Fruit fly (Drosophila melanogaster) whole organism, embryonic: ENCODE measurements around the gene CG14667.

Experiments used
- CG12299 ChIP-seq: fragments of 200-800 bp; sonication (Bioruptor generic); optimal IDR thresholded peaks from 2 replicates; lab custom pipeline; 2018; ENCODE audit warnings: missing biosample characterization, mild to moderate bottlenecking, missing genetic modification characterization
- CG14860 ChIP-seq: fragments of 200-800 bp; sonication (Bioruptor generic); IDR thresholded peaks from 3 replicates; pipeline ENCODE4 v1.3.6; 2022; ENCODE audit warnings: missing biosample characterization, missing genetic modification characterization; ENCODE audit not compliant: partially characterized antibody
- CG14965 ChIP-seq: fragments of 200-800 bp; sonication (Bioruptor generic); optimal IDR thresholded peaks from 2 replicates; lab custom pipeline; 2016; ENCODE audit warnings: missing biosample characterization, missing genetic modification characterization, borderline replicate concordance
- CG17361 ChIP-seq: fragments of 200-800 bp; sonication (Bioruptor generic); IDR thresholded peaks from 3 replicates; pipeline ENCODE4 v1.3.6; 2022; ENCODE audit warnings: missing biosample characterization, missing genetic modification characterization
- CG2199 ChIP-seq: fragments of 200-800 bp; sonication (Bioruptor generic); IDR thresholded peaks from 3 replicates; pipeline ENCODE4 v1.3.6; 2022; ENCODE audit warnings: missing biosample characterization, missing genetic modification characterization
- CG31388 ChIP-seq: fragments of 200-800 bp; sonication (Bioruptor generic); optimal IDR thresholded peaks from 2 replicates; lab custom pipeline; 2016; ENCODE audit warnings: missing biosample characterization, missing genetic modification characterization
- CG32772 ChIP-seq: fragments of 200-800 bp; sonication (Bioruptor generic); IDR thresholded peaks from 2 replicates; pipeline ENCODE4 v1.3.6; 2022; ENCODE audit warnings: missing biosample characterization, missing genetic modification characterization
- CG34376 ChIP-seq: fragments of 200-800 bp; sonication (Bioruptor generic); optimal IDR thresholded peaks from 2 replicates; lab custom pipeline; 2018; ENCODE audit warnings: missing biosample characterization, mild to moderate bottlenecking, missing genetic modification characterization
- CG34422 ChIP-seq: fragments of 200-800 bp; sonication (Bioruptor generic); IDR thresholded peaks from 3 replicates; pipeline ENCODE4 v1.3.6; 2022; ENCODE audit warnings: missing biosample characterization, missing genetic modification characterization
- CG3838 ChIP-seq: fragments of 200-800 bp; sonication (Bioruptor generic); optimal IDR thresholded peaks from 3 replicates; lab custom pipeline; 2016; ENCODE audit warnings: missing biosample characterization, missing genetic modification characterization
- CG43689 ChIP-seq: fragments of 200-800 bp; sonication (Bioruptor generic); IDR thresholded peaks from 2 replicates; pipeline ENCODE4 v1.3.6; 2022; ENCODE audit warnings: missing biosample characterization, missing genetic modification characterization
- CG7556 ChIP-seq: fragments of 200-800 bp; sonication (Bioruptor generic); optimal IDR thresholded peaks from 2 replicates; lab custom pipeline; 2017; ENCODE audit warnings: missing biosample characterization, mild to moderate bottlenecking, missing genetic modification characterization
- CG7786 ChIP-seq: fragments of 200-800 bp; sonication (Bioruptor generic); optimal IDR thresholded peaks from 2 replicates; lab custom pipeline; 2016; ENCODE audit warnings: missing biosample characterization, missing genetic modification characterization
- CG8089 ChIP-seq: fragments of 200-800 bp; sonication (Bioruptor generic); optimal IDR thresholded peaks from 3 replicates; lab custom pipeline; 2016; ENCODE audit warnings: missing biosample characterization, missing genetic modification characterization
- Dek ChIP-seq: fragments of 200-800 bp; sonication (Bioruptor generic); optimal IDR thresholded peaks from 3 replicates; lab custom pipeline; 2019; ENCODE audit warnings: missing biosample characterization, mild to moderate bottlenecking, missing genetic modification characterization, moderate library complexity
- Dfd ChIP-seq, 2 experiments: fragments of >200 bp; optimal IDR thresholded peaks; 2 replicates each; lab custom pipeline; 2017; ENCODE audit warnings: missing biosample characterization in 2 of 2, missing genetic modification characterization in 2 of 2
- Dip3 ChIP-seq: fragments of 200-800 bp; sonication (Bioruptor generic); optimal IDR thresholded peaks from 3 replicates; lab custom pipeline; 2016; ENCODE audit warnings: missing biosample characterization, missing genetic modification characterization
- Fer1 ChIP-seq: fragments of 200-800 bp; sonication (Bioruptor generic); optimal IDR thresholded peaks from 2 replicates; lab custom pipeline; 2017; ENCODE audit warnings: missing biosample characterization, mild to moderate bottlenecking, missing genetic modification characterization
- HmgD ChIP-seq: fragments of 200-800 bp; sonication (Bioruptor generic); optimal IDR thresholded peaks from 3 replicates; lab custom pipeline; 2016; ENCODE audit warnings: missing biosample characterization, missing genetic modification characterization
- Meics ChIP-seq: fragments of 200-800 bp; sonication (Bioruptor generic); optimal IDR thresholded peaks from 2 replicates; lab custom pipeline; 2017; ENCODE audit warnings: missing biosample characterization, mild to moderate bottlenecking, missing genetic modification characterization
- NC2α ChIP-seq: fragments of 200-800 bp; sonication (Bioruptor generic); optimal IDR thresholded peaks from 2 replicates; lab custom pipeline; 2016; ENCODE audit warnings: missing biosample characterization, missing genetic modification characterization
- NfI ChIP-seq: fragments of 200-800 bp; sonication (Bioruptor generic); optimal IDR thresholded peaks from 3 replicates; lab custom pipeline; 2018; ENCODE audit warnings: missing biosample characterization, mild to moderate bottlenecking, missing genetic modification characterization, moderate library complexity
- Rfx ChIP-seq: fragments of 200-800 bp; sonication (Bioruptor generic); IDR thresholded peaks from 2 replicates; pipeline ENCODE4 v1.3.6; 2022; ENCODE audit warnings: missing biosample characterization, missing genetic modification characterization
- Six4 ChIP-seq: fragments of 200-800 bp; sonication (Bioruptor generic); optimal IDR thresholded peaks from 2 replicates; lab custom pipeline; 2016; ENCODE audit warnings: missing biosample characterization, missing genetic modification characterization
- ab ChIP-seq: fragments of 200-800 bp; sonication (Bioruptor generic); optimal IDR thresholded peaks from 2 replicates; lab custom pipeline; 2016; ENCODE audit warnings: missing biosample characterization, missing genetic modification characterization
- al ChIP-seq: fragments of 200-800 bp; sonication (Bioruptor generic); IDR thresholded peaks from 2 replicates; pipeline ENCODE4 v1.3.6; 2022; ENCODE audit warnings: missing biosample characterization, missing genetic modification characterization
- ara ChIP-seq: fragments of 200-800 bp; sonication (Bioruptor generic); IDR thresholded peaks from 2 replicates; pipeline ENCODE4 v1.3.6; 2022; ENCODE audit warnings: missing biosample characterization, missing genetic modification characterization
- bsh ChIP-seq, 2 experiments: fragments of 200-800 bp; sonication (Bioruptor generic); optimal IDR thresholded peaks; 2 replicates each; lab custom pipeline; 2017 to 2018; ENCODE audit warnings: mild to moderate bottlenecking in 2 of 2, missing biosample characterization in 2 of 2, missing genetic modification characterization in 2 of 2, moderate library complexity in 1 of 2
- corto ChIP-seq: fragments of 200-800 bp; sonication (Bioruptor generic); optimal IDR thresholded peaks from 2 replicates; lab custom pipeline; 2016; ENCODE audit warnings: missing biosample characterization, mild to moderate bottlenecking, missing genetic modification characterization, moderate library complexity
- danr ChIP-seq: fragments of 200-800 bp; sonication (Bioruptor generic); IDR thresholded peaks from 2 replicates; pipeline ENCODE4 v1.3.6; 2022; ENCODE audit warnings: missing biosample characterization, missing genetic modification characterization
- exex ChIP-seq: fragments of 200-800 bp; sonication (Bioruptor generic); optimal IDR thresholded peaks from 4 replicates; lab custom pipeline; 2018; ENCODE audit warnings: missing biosample characterization, mild to moderate bottlenecking, missing genetic modification characterization, moderate library complexity
- fru ChIP-seq: fragments of >200 bp; optimal IDR thresholded peaks from 2 replicates; lab custom pipeline; 2017
- gfzf ChIP-seq: fragments of 200-800 bp; sonication (Bioruptor generic); optimal IDR thresholded peaks from 2 replicates; lab custom pipeline; 2016; ENCODE audit warnings: missing biosample characterization, mild to moderate bottlenecking, missing genetic modification characterization, moderate library complexity
- gt ChIP-seq: fragments of 200-800 bp; sonication (Bioruptor generic); IDR thresholded peaks from 2 replicates; pipeline ENCODE4 v1.3.6; 2022; ENCODE audit warnings: missing biosample characterization, missing genetic modification characterization
- hth ChIP-seq: fragments of >200 bp; optimal IDR thresholded peaks from 2 replicates; lab custom pipeline; 2017; ENCODE audit warnings: inconsistent platforms
- inv ChIP-seq: fragments of 200-800 bp; sonication (Bioruptor generic); IDR thresholded peaks from 2 replicates; pipeline ENCODE4 v1.3.6; 2022; ENCODE audit warnings: missing biosample characterization, missing genetic modification characterization; ENCODE audit not compliant: partially characterized antibody
- kah ChIP-seq: fragments of 200-800 bp; sonication (Bioruptor generic); optimal IDR thresholded peaks from 2 replicates; lab custom pipeline; 2018; ENCODE audit warnings: missing biosample characterization, mild to moderate bottlenecking, missing genetic modification characterization
- kni ChIP-seq: fragments of 200-800 bp; sonication (Bioruptor generic); optimal IDR thresholded peaks from 3 replicates; lab custom pipeline; 2017; ENCODE audit warnings: mild to moderate bottlenecking, missing biosample characterization, missing genetic modification reagents, missing genetic modification characterization
- lov ChIP-seq, 2 experiments: fragments of 200-800 bp in 1 of 2; fragments of >200 bp in 1 of 2; sonication (Bioruptor generic) in 1 of 2; IDR thresholded peaks in 1 of 2; optimal IDR thresholded peaks in 1 of 2; 2 replicates in 1 of 2; 3 replicates in 1 of 2; pipeline versions ENCODE4 v1.3.6 to Lab custom; 2017 to 2022; ENCODE audit warnings: missing biosample characterization in 1 of 2, missing genetic modification characterization in 1 of 2
- maf-S ChIP-seq: fragments of 200-800 bp; sonication (Bioruptor generic); optimal IDR thresholded peaks from 2 replicates; lab custom pipeline; 2016; ENCODE audit warnings: missing biosample characterization, missing genetic modification characterization
- nerfin-1 ChIP-seq: fragments of 200-800 bp; sonication (Bioruptor generic); optimal IDR thresholded peaks from 3 replicates; lab custom pipeline; 2019; ENCODE audit warnings: missing biosample characterization, mild to moderate bottlenecking, missing genetic modification characterization, moderate library complexity
- pho ChIP-seq: fragments of 200-800 bp; sonication (Bioruptor generic); optimal IDR thresholded peaks from 2 replicates; lab custom pipeline; 2016; ENCODE audit warnings: missing biosample characterization, missing genetic modification characterization
- row ChIP-seq: fragments of 200-800 bp; sonication (Bioruptor generic); IDR thresholded peaks from 3 replicates; pipeline ENCODE4 v1.3.6; 2022; ENCODE audit warnings: missing biosample characterization, missing genetic modification characterization
- scrt ChIP-seq: fragments of 200-800 bp; sonication (Bioruptor generic); optimal IDR thresholded peaks from 2 replicates; lab custom pipeline; 2018; ENCODE audit warnings: missing biosample characterization, mild to moderate bottlenecking, missing genetic modification characterization, moderate library complexity
- sug ChIP-seq: fragments of 200-800 bp; optimal IDR thresholded peaks from 2 replicates; lab custom pipeline; 2019; ENCODE audit warnings: missing biosample characterization, mild to moderate bottlenecking, missing genetic modification characterization, moderate library complexity
- vfl ChIP-seq: fragments of 200-800 bp; sonication (Bioruptor generic); optimal IDR thresholded peaks from 2 replicates; lab custom pipeline; 2016; ENCODE audit warnings: missing biosample characterization, missing genetic modification characterization
- wek ChIP-seq: fragments of 200-800 bp; sonication (Bioruptor generic); optimal IDR thresholded peaks from 3 replicates; lab custom pipeline; 2018; ENCODE audit warnings: missing biosample characterization, mild to moderate bottlenecking, missing genetic modification characterization, moderate library complexity
- z ChIP-seq: fragments of 200-800 bp; sonication (Bioruptor generic); IDR thresholded peaks from 3 replicates; pipeline ENCODE4 v1.3.6; 2022; ENCODE audit warnings: missing biosample characterization, missing genetic modification characterization
- zen2 ChIP-seq: fragments of 200-800 bp; sonication (Bioruptor generic); IDR thresholded peaks from 3 replicates; pipeline ENCODE4 v1.3.6; 2022; ENCODE audit warnings: missing biosample characterization, missing genetic modification characterization; ENCODE audit not compliant: partially characterized antibody
- zfh2 ChIP-seq: fragments of 200-800 bp; sonication (Bioruptor generic); optimal IDR thresholded peaks from 2 replicates; lab custom pipeline; 2016; ENCODE audit warnings: missing biosample characterization, missing genetic modification characterization

Gene CG14667

dm6 chr3R:5361681-5362319 lies 13.0 kb upstream of the CG14667 start (continued):
- peak; percentile 84 for TF ChIP-seq CG7786 (GFP tag; lab: Kevin White, UChicago)
- peak; percentile 27 for TF ChIP-seq sug (tag; lab: Kevin White, UChicago)
- peak; percentile 75; the same call in 1 of the 2 replicates for TF ChIP-seq ara (GFP tag; lab: Robert Waterston, UW)
- TF ChIP-seq Six4 (GFP tag; lab: Kevin White, UChicago): peak; percentile 70
- TF ChIP-seq CG8089 (GFP tag; lab: Kevin White, UChicago): peak; percentile 59
- TF ChIP-seq ab (GFP tag; lab: Kevin White, UChicago): peak; percentile 61
- no peak for TF ChIP-seq lov (optimal IDR thresholded peaks at IDR 0.05; lab: Kevin White, UChicago)
- no peak for TF ChIP-seq lov (GFP tag; IDR thresholded peaks at IDR 0.05; lab: Robert Waterston, UW)
- TF ChIP-seq CG3838 (GFP tag; lab: Kevin White, UChicago): peak; percentile 48
- TF ChIP-seq CG7556 (GFP tag; lab: Kevin White, UChicago): peak; percentile 74
- peak; percentile 82 for TF ChIP-seq pho (GFP tag; lab: Kevin White, UChicago)
- TF ChIP-seq zfh2: peak; percentile 86
- peak; percentile 86 for TF ChIP-seq al (GFP tag; lab: Robert Waterston, UW)
- peak; percentile 1 for TF ChIP-seq kni (GFP tag; lab: Kevin White, UChicago)
- peak; percentile 83 for TF ChIP-seq Fer1 (GFP tag; lab: Kevin White, UChicago)
- no peak for TF ChIP-seq scrt (GFP tag; lab: Kevin White, UChicago)
- peak; percentile 79 for TF ChIP-seq Dek (tag; lab: Kevin White, UChicago)
- TF ChIP-seq vfl (GFP tag; lab: Kevin White, UChicago): peak; percentile 50
- TF ChIP-seq exex: peak; percentile 20
- peak; percentile 40; the same call in 1 of the 2 replicates for TF ChIP-seq gt (GFP tag; lab: Robert Waterston, UW)
- TF ChIP-seq CG14860: no peak
- no peak for TF ChIP-seq fru (lab: Kevin White, UChicago)
- TF ChIP-seq CG31388: peak; percentile 17
- TF ChIP-seq danr (GFP tag; lab: Robert Waterston, UW): peak; percentile 74
- TF ChIP-seq inv (GFP tag; lab: Robert Waterston, UW): no peak
- peak; percentile 76 for TF ChIP-seq CG43689 (GFP tag; lab: Robert Waterston, UW)
- no peak for TF ChIP-seq zen2 (GFP tag; lab: Robert Waterston, UW)
- TF ChIP-seq CG14965 (GFP tag; lab: Kevin White, UChicago): no peak
- TF ChIP-seq CG34422 (GFP tag; lab: Robert Waterston, UW): peak; percentile 87
- peak; percentile 47 for TF ChIP-seq nerfin-1 (tag; lab: Kevin White, UChicago)
- peak; percentile 28 for TF ChIP-seq wek (GFP tag; lab: Kevin White, UChicago)
- peak; percentile 50 for TF ChIP-seq NC2α (GFP tag; lab: Kevin White, UChicago)
- no peak for TF ChIP-seq hth
- peak; percentile 86 for TF ChIP-seq Meics (GFP tag; lab: Kevin White, UChicago)
- peak; percentile 25 for TF ChIP-seq HmgD (GFP tag; lab: Kevin White, UChicago)
- peak; percentile 73 for TF ChIP-seq CG17361 (GFP tag; lab: Robert Waterston, UW)
- peak; percentile 93 for TF ChIP-seq Rfx
- 0 out of 3 replicates have a peak, but pooled peaks have one; percentile 60 for TF ChIP-seq CG2199 (GFP tag; lab: Robert Waterston, UW)
- TF ChIP-seq bsh (GFP tag; optimal IDR thresholded peaks at IDR 0.05; lab: Kevin White, UChicago): peak; percentile 87 to 90
- no peak for TF ChIP-seq kah (GFP tag; lab: Kevin White, UChicago)
- TF ChIP-seq CG34376 (GFP tag; lab: Kevin White, UChicago): no peak
- TF ChIP-seq corto (GFP tag; lab: Kevin White, UChicago): peak; percentile 82
- peak; percentile 59 for TF ChIP-seq CG12299 (tag; lab: Kevin White, UChicago)
- TF ChIP-seq z (GFP tag; lab: Robert Waterston, UW): no peak
- TF ChIP-seq maf-S (GFP tag; lab: Kevin White, UChicago): peak; percentile 72
- no peak for TF ChIP-seq gfzf
- TF ChIP-seq row (GFP tag; lab: Robert Waterston, UW): peak; percentile 87
- TF ChIP-seq CG32772 (GFP tag; lab: Robert Waterston, UW): peak; percentile 79
- no peak for TF ChIP-seq Dfd (GFP tag; optimal IDR thresholded peaks at IDR 0.05; lab: Kevin White, UChicago)
- peak; percentile 85 for TF ChIP-seq Dip3 (GFP tag; lab: Kevin White, UChicago)
- TF ChIP-seq NfI (GFP tag; lab: Kevin White, UChicago): peak; percentile 79
